Worm (Caenorhabditis elegans) whole organism, L4 larva: ENCODE measurements around the gene cka-2.

Experiments
- F10B5.3 ChIP-seq: sonication (generic microtip); optimal IDR thresholded peaks from 2 replicates; lab custom pipeline; 2016; ENCODE audit warnings: mild to moderate bottlenecking, missing genetic modification characterization, missing compliant biosample characterization
- F26F4.8 ChIP-seq: fragments of 200-800 bp; sonication (Bioruptor generic); conservative IDR thresholded peaks from 2 replicates; pipeline ENCODE4 v1.3.6; 2022; ENCODE audit warnings: missing genetic modification characterization, missing compliant biosample characterization
- R02D3.7 ChIP-seq: fragments of 150-350 bp; sonication (generic microtip); optimal IDR thresholded peaks from 3 replicates; lab custom pipeline; 2014; ENCODE audit warnings: missing biosample characterization, missing genetic modification characterization
- T20F7.1 ChIP-seq: fragments of 200-800 bp; sonication (Bioruptor generic); optimal IDR thresholded peaks from 2 replicates; lab custom pipeline; 2018; ENCODE audit warnings: mild to moderate bottlenecking, missing genetic modification characterization, missing compliant biosample characterization
- Y5F2A.4 ChIP-seq: fragments of 200-800 bp; sonication (Bioruptor generic); optimal IDR thresholded peaks from 2 replicates; lab custom pipeline; 2018; ENCODE audit warnings: mild to moderate bottlenecking, missing genetic modification characterization, missing compliant biosample characterization
- ZK546.5 ChIP-seq, 2 experiments: sonication (generic microtip); optimal IDR thresholded peaks; 2 replicates each; lab custom pipeline; 2017; ENCODE audit warnings: missing biosample characterization in 2 of 2, missing genetic modification characterization in 2 of 2
- ama-1 ChIP-seq: fragments of 150-350 bp; optimal IDR thresholded peaks from 2 replicates; lab custom pipeline; 2014; ENCODE audit warnings: inconsistent platforms, mixed read lengths
- ceh-20 ChIP-seq: fragments of 200-800 bp; sonication (Bioruptor generic); IDR thresholded peaks from 2 replicates; pipeline ENCODE4 v1.3.6; 2022; ENCODE audit warnings: missing genetic modification reagents, missing genetic modification characterization, missing compliant biosample characterization
- ceh-44 ChIP-seq: fragments of 200-800 bp; sonication (Bioruptor generic); IDR thresholded peaks from 2 replicates; pipeline ENCODE4 v1.3.6; 2022; ENCODE audit warnings: missing genetic modification reagents, missing genetic modification characterization, missing compliant biosample characterization
- ceh-82 ChIP-seq: sonication (generic microtip); optimal IDR thresholded peaks from 2 replicates; lab custom pipeline; 2017; ENCODE audit warnings: missing biosample characterization, missing genetic modification characterization
- daf-16 ChIP-seq, 3 experiments: sonication (generic microtip); optimal IDR thresholded peaks; 2 replicates each; lab custom pipeline; 2016 to 2017; ENCODE audit warnings: missing genetic modification characterization in 3 of 3, missing genetic modification reagents in 3 of 3, mild to moderate bottlenecking in 2 of 3, missing compliant biosample characterization in 2 of 3, missing biosample characterization in 1 of 3, moderate library complexity in 1 of 3
- dmd-8 ChIP-seq: fragments of 200-800 bp; sonication (Bioruptor generic); IDR thresholded peaks from 2 replicates; pipeline ENCODE4 v1.3.6; 2022; ENCODE audit warnings: missing genetic modification characterization, missing compliant biosample characterization
- dve-1 ChIP-seq: sonication (generic microtip); optimal IDR thresholded peaks from 2 replicates; lab custom pipeline; 2017; ENCODE audit warnings: antibody characterized with exemption, mild to moderate bottlenecking, missing genetic modification characterization, missing compliant biosample characterization; ENCODE audit not compliant: insufficient read depth
- gei-8 ChIP-seq: fragments of 200-800 bp; sonication (Bioruptor generic); optimal IDR thresholded peaks from 2 replicates; lab custom pipeline; 2018; ENCODE audit warnings: mild to moderate bottlenecking, missing genetic modification characterization, missing compliant biosample characterization
- hif-1 ChIP-seq, 2 experiments: sonication (generic microtip); optimal IDR thresholded peaks; 2 replicates each; lab custom pipeline; 2016 to 2017; ENCODE audit warnings: missing compliant biosample characterization in 2 of 2, missing genetic modification characterization in 2 of 2, missing genetic modification reagents in 2 of 2, missing genotype in 2 of 2, mild to moderate bottlenecking in 1 of 2
- hlh-11 ChIP-seq: fragments of 200-800 bp; sonication (Bioruptor generic); optimal IDR thresholded peaks from 2 replicates; lab custom pipeline; 2018; ENCODE audit warnings: mild to moderate bottlenecking, missing genetic modification characterization, missing compliant biosample characterization
- hlh-30 ChIP-seq: sonication (generic microtip); optimal IDR thresholded peaks from 2 replicates; lab custom pipeline; 2017; ENCODE audit warnings: antibody characterized with exemption, mild to moderate bottlenecking, missing genetic modification characterization, missing compliant biosample characterization; ENCODE audit not compliant: insufficient read depth
- jun-1 ChIP-seq: fragments of 150-350 bp; optimal IDR thresholded peaks from 2 replicates; lab custom pipeline; 2014; ENCODE audit warnings: missing biosample characterization, missing genetic modification reagents, missing genetic modification characterization
- lin-13 ChIP-seq: fragments of 150-350 bp; optimal IDR thresholded peaks from 2 replicates; lab custom pipeline; 2014; ENCODE audit warnings: missing biosample characterization, missing genetic modification reagents, missing genetic modification characterization
- lin-15B ChIP-seq: fragments of 150-350 bp; sonication (generic microtip); optimal IDR thresholded peaks from 3 replicates; lab custom pipeline; 2014; ENCODE audit warnings: missing biosample characterization, missing genetic modification characterization
- mdl-1 ChIP-seq, 2 experiments: fragments of 150-350 bp in 1 of 2; sonication (generic microtip) in 1 of 2; optimal IDR thresholded peaks; 2 replicates each; lab custom pipeline; 2014 to 2017; ENCODE audit warnings: missing biosample characterization in 2 of 2, missing genetic modification characterization in 2 of 2
- mdt-29 ChIP-seq: fragments of 200-800 bp; sonication (Bioruptor generic); IDR thresholded peaks from 2 replicates; pipeline ENCODE4 v1.3.6; 2022; ENCODE audit warnings: missing genetic modification reagents, missing genetic modification characterization, missing compliant biosample characterization
- mep-1 ChIP-seq: fragments of 150-350 bp; sonication (generic microtip); optimal IDR thresholded peaks from 3 replicates; lab custom pipeline; 2014; ENCODE audit warnings: missing biosample characterization, missing genetic modification characterization
- mes-2 ChIP-seq: sonication (generic microtip); optimal IDR thresholded peaks from 2 replicates; lab custom pipeline; 2016; ENCODE audit warnings: missing genotype, mild to moderate bottlenecking, missing genetic modification characterization, missing compliant biosample characterization; ENCODE audit not compliant: poor library complexity, severe bottlenecking
- mxl-2 ChIP-seq: fragments of 200-800 bp; sonication (Bioruptor generic); conservative IDR thresholded peaks from 2 replicates; pipeline ENCODE4 v1.3.6; 2022; ENCODE audit warnings: missing genetic modification reagents, missing genetic modification characterization, missing compliant biosample characterization
- mxl-3 ChIP-seq: fragments of 200-800 bp; sonication (Bioruptor generic); optimal IDR thresholded peaks from 2 replicates; lab custom pipeline; 2018; ENCODE audit warnings: mild to moderate bottlenecking, missing genetic modification characterization, missing compliant biosample characterization
- nhr-10 ChIP-seq: fragments of 150-350 bp; optimal IDR thresholded peaks from 2 replicates; lab custom pipeline; 2014; ENCODE audit warnings: missing biosample characterization, missing genetic modification characterization
- nhr-41 ChIP-seq: fragments of 200-800 bp; sonication (Bioruptor generic); IDR thresholded peaks from 2 replicates; pipeline ENCODE4 v1.3.6; 2022; ENCODE audit warnings: missing genetic modification reagents, missing genetic modification characterization, missing compliant biosample characterization
- php-3 ChIP-seq: fragments of 200-800 bp; sonication (Bioruptor generic); IDR thresholded peaks from 2 replicates; pipeline ENCODE4 v1.3.6; 2022; ENCODE audit warnings: missing genetic modification reagents, missing genetic modification characterization, missing compliant biosample characterization
- pqm-1 ChIP-seq: sonication (generic microtip); optimal IDR thresholded peaks from 2 replicates; lab custom pipeline; 2017; ENCODE audit warnings: missing biosample characterization, missing genetic modification characterization
- set-16 ChIP-seq: fragments of 200-800 bp; sonication (Bioruptor generic); IDR thresholded peaks from 2 replicates; pipeline ENCODE4 v1.3.6; 2022; ENCODE audit warnings: missing genetic modification reagents, missing genetic modification characterization, missing compliant biosample characterization
- tra-1 ChIP-seq: fragments of 200-800 bp; sonication (Bioruptor generic); IDR thresholded peaks from 2 replicates; pipeline ENCODE4 v1.3.6; 2022; ENCODE audit warnings: missing genetic modification reagents, missing genetic modification characterization, missing compliant biosample characterization
- unc-62 ChIP-seq, 3 experiments: fragments of 150-350 bp in 1 of 3; sonication (generic microtip); optimal IDR thresholded peaks in 2 of 3; peaks in 1 of 3; 1 replicate in 1 of 3; 2 replicates in 2 of 3; lab custom pipeline; 2014 to 2017; ENCODE audit warnings: missing biosample characterization in 3 of 3, missing genetic modification characterization in 3 of 3, missing genetic modification reagents in 3 of 3, missing genotype in 1 of 3
- zfp-2 ChIP-seq: sonication (generic microtip); optimal IDR thresholded peaks from 2 replicates; lab custom pipeline; 2016; ENCODE audit warnings: mild to moderate bottlenecking, missing genetic modification characterization, missing compliant biosample characterization
- zfp-3 ChIP-seq: fragments of 200-800 bp; sonication (Bioruptor generic); conservative IDR thresholded peaks from 2 replicates; pipeline ENCODE4 v1.3.6; 2022; ENCODE audit warnings: missing genetic modification reagents, missing genetic modification characterization, missing compliant biosample characterization
- zip-11 ChIP-seq: fragments of 200-800 bp; sonication (Bioruptor generic); IDR thresholded peaks from 2 replicates; pipeline ENCODE4 v1.3.6; 2022; ENCODE audit warnings: missing genetic modification characterization, missing compliant biosample characterization

Gene cka-2

ce11 chrX:4246237-4246697 lies 39.7 kb upstream of the cka-2 start (continued):
- TF ChIP-seq Y5F2A.4 (GFP tag; lab: Kevin White, UChicago) (no peak), mxl-2 (GFP tag; lab: Robert Waterston, UW) (0 out of 2 replicates have a peak, but pooled peaks have one; percentile 2), pqm-1 (tag; lab: Kevin White, UChicago) (peak; percentile 19), dve-1 (tag; lab: Kevin White, UChicago) (peak; percentile 65), hlh-30 (tag; lab: Kevin White, UChicago) (peak; percentile 44), mdl-1 (tag; optimal IDR thresholded peaks at IDR 0.05; lab: Kevin White, UChicago) (peak in 1 of 2 experiments; percentile 73), zfp-2 (tag; lab: Kevin White, UChicago) (no peak), ceh-20 (GFP tag; lab: Robert Waterston, UW) (0 out of 2 replicates have a peak, but pooled peaks have one; percentile 35), F26F4.8 (GFP tag; lab: Robert Waterston, UW) (no peak), dmd-8 (no peak), zfp-3 (peak; percentile 72), jun-1 (tag; lab: Kevin White, UChicago) (no peak), nhr-41 (GFP tag; lab: Robert Waterston, UW) (peak; percentile 38; the same call in 1 of the 2 replicates), T20F7.1 (GFP tag; lab: Kevin White, UChicago) (peak; percentile 52), R02D3.7 (tag; lab: Kevin White, UChicago) (no peak), mxl-3 (GFP tag; lab: Kevin White, UChicago) (peak; percentile 70), F10B5.3 (tag; lab: Kevin White, UChicago) (no peak), lin-15B (tag; lab: Kevin White, UChicago) (no peak), mes-2 (peak; percentile 52), set-16 (GFP tag; lab: Robert Waterston, UW) (no peak), unc-62 (GFP tag; optimal IDR thresholded peaks at IDR 0.05 in 1 of 2; lab: Kevin White, UChicago) (peak in 1 of 2 experiments; percentile 91), unc-62 (tag; optimal IDR thresholded peaks at IDR 0.05; lab: Kevin White, UChicago) (no peak), ceh-44 (GFP tag; lab: Robert Waterston, UW) (no peak), ZK546.5 (tag; optimal IDR thresholded peaks at IDR 0.05; lab: Kevin White, UChicago) (no peak), nhr-10 (peak; percentile 40), tra-1 (no peak), php-3 (GFP tag; lab: Robert Waterston, UW) (peak; percentile 57; the same call in 1 of the 2 replicates), daf-16 (GFP tag; optimal IDR thresholded peaks at IDR 0.05; lab: Kevin White, UChicago) (peak; percentile 8 to 58), daf-16 (tag; optimal IDR thresholded peaks at IDR 0.05; lab: Kevin White, UChicago) (peak; percentile 70)

ce11 chrX:4246867-4247591 lies 38.9 kb upstream of the cka-2 start, which contains the start of gene F48D6.4:
TSS of gene F48D6.4 (minus strand) at chrX:4247212.
- TF ChIP-seq tra-1 (0 out of 2 replicates have a peak, but pooled peaks have one; percentile 20), hlh-11 (peak; percentile 53), ama-1 (lab: Kevin White, UChicago) (peak; percentile 85), mdt-29 (GFP tag; lab: Robert Waterston, UW) (no peak), php-3 (GFP tag; lab: Robert Waterston, UW) (peak; percentile 50; the same call in 1 of the 2 replicates), dve-1 (tag; lab: Kevin White, UChicago) (peak; percentile 56), daf-16 (GFP tag; optimal IDR thresholded peaks at IDR 0.05; lab: Kevin White, UChicago) (no peak), daf-16 (tag; optimal IDR thresholded peaks at IDR 0.05; lab: Kevin White, UChicago) (peak; percentile 61), unc-62 (GFP tag; optimal IDR thresholded peaks at IDR 0.05 in 1 of 2; lab: Kevin White, UChicago) (peak in 1 of 2 experiments; percentile 42), unc-62 (tag; optimal IDR thresholded peaks at IDR 0.05; lab: Kevin White, UChicago) (no peak), ceh-82 (tag; lab: Kevin White, UChicago) (no peak), set-16 (GFP tag; lab: Robert Waterston, UW) (0 out of 2 replicates have a peak, but pooled peaks have one; percentile 16), jun-1 (tag; lab: Kevin White, UChicago) (no peak), zip-11 (no peak), mdl-1 (tag; optimal IDR thresholded peaks at IDR 0.05; lab: Kevin White, UChicago) (no peak), mes-2 (peak; percentile 4), F10B5.3 (tag; lab: Kevin White, UChicago) (no peak), gei-8 (GFP tag; lab: Kevin White, UChicago) (no peak), lin-13 (GFP tag; lab: Kevin White, UChicago) (no peak), hif-1 (tag; optimal IDR thresholded peaks at IDR 0.05; lab: Kevin White, UChicago) (peak in 1 of 2 experiments; percentile 34), mep-1 (no peak), lin-15B (tag; lab: Kevin White, UChicago) (no peak)
